Worm (Caenorhabditis elegans) whole organism, L2 larva: Measurements from ENCODE around the gene metl-18.

Experiments
- ZK546.5 ChIP-seq: sonication (generic microtip); optimal IDR thresholded peaks from 2 replicates; lab custom pipeline; 2017; ENCODE audit warnings: missing biosample characterization, missing genetic modification characterization
- egl-27 ChIP-seq: sonication (generic microtip); optimal IDR thresholded peaks from 3 replicates; lab custom pipeline; 2017; ENCODE audit warnings: missing biosample characterization, missing genetic modification reagents, missing genetic modification characterization
- fos-1 ChIP-seq: fragments of 150-350 bp; optimal IDR thresholded peaks from 2 replicates; lab custom pipeline; 2014; ENCODE audit warnings: missing biosample characterization, missing genetic modification characterization
- mdl-1 ChIP-seq, 2 experiments: fragments of 150-350 bp in 1 of 2; sonication (generic microtip) in 1 of 2; optimal IDR thresholded peaks; 2 replicates each; lab custom pipeline; 2017; ENCODE audit warnings: missing biosample characterization in 2 of 2, missing genetic modification characterization in 2 of 2
- nhr-237 ChIP-seq: fragments of 150-350 bp; optimal IDR thresholded peaks from 2 replicates; lab custom pipeline; 2014; ENCODE audit warnings: missing biosample characterization, missing genetic modification characterization
- nhr-25 ChIP-seq: fragments of 150-350 bp; sonication (generic microtip); optimal IDR thresholded peaks from 3 replicates; lab custom pipeline; 2014; ENCODE audit warnings: missing biosample characterization, missing genetic modification characterization
- unc-55 ChIP-seq: fragments of 150-350 bp; sonication (generic microtip); optimal IDR thresholded peaks from 3 replicates; lab custom pipeline; 2014; ENCODE audit warnings: missing biosample characterization, missing genetic modification reagents, missing genetic modification characterization
- ztf-11 ChIP-seq: sonication (generic microtip); optimal IDR thresholded peaks from 2 replicates; lab custom pipeline; 2017; ENCODE audit warnings: missing biosample characterization, missing genetic modification characterization

ce11 chrIII:3471403-3472053 lies 46.0 kb downstream of the metl-18 start, which contains the start of gene rsu-1:
- TF ChIP-seq mdl-1 (tag; optimal IDR thresholded peaks at IDR 0.05; lab: Kevin White, UChicago), result no peak
- TF ChIP-seq egl-27, result peak; percentile 28
- no peak for TF ChIP-seq ztf-11 (tag; lab: Kevin White, UChicago)
- TF ChIP-seq nhr-25 (tag; lab: Kevin White, UChicago), result peak; percentile 72
- TF ChIP-seq fos-1 (tag; lab: Kevin White, UChicago), result peak; percentile 78
- TF ChIP-seq ZK546.5, result no peak
- peak; percentile 49 for TF ChIP-seq unc-55 (GFP tag; lab: Kevin White, UChicago)
- no peak for TF ChIP-seq nhr-237 (tag; lab: Kevin White, UChicago)
